Fruit fly (Drosophila melanogaster): Measurements from ENCODE around the gene Klp67A.

Klp67A gene

dm6 chr3L:9357830-9358712 is 8.8 kb downstream of the Klp67A start:
- no peak for TF ChIP-seq psq (optimal IDR thresholded peaks at IDR 0.05)
- TF ChIP-seq usp (GFP tag; optimal IDR thresholded peaks at IDR 0.05) = no peak
- TF ChIP-seq EcR (GFP tag; optimal IDR thresholded peaks at IDR 0.05) = no peak
- TF ChIP-seq CG8478 (optimal IDR thresholded peaks at IDR 0.05) = no peak
- no peak for TF ChIP-seq pan (optimal IDR thresholded peaks at IDR 0.05)
- no peak for TF ChIP-seq Dll (optimal IDR thresholded peaks at IDR 0.05)

dm6 chr3L:9356138-9356753 is 10.6 kb downstream of the Klp67A start:
- no peak for TF ChIP-seq Dll (optimal IDR thresholded peaks at IDR 0.05)
- no peak for TF ChIP-seq usp (GFP tag; optimal IDR thresholded peaks at IDR 0.05)
- no peak for TF ChIP-seq psq (optimal IDR thresholded peaks at IDR 0.05)
- no peak for TF ChIP-seq pan (optimal IDR thresholded peaks at IDR 0.05)
- TF ChIP-seq CG8478 (optimal IDR thresholded peaks at IDR 0.05) = no peak
- no peak for TF ChIP-seq EcR (GFP tag; optimal IDR thresholded peaks at IDR 0.05)

- TF ChIP-seq psq (optimal IDR thresholded peaks at IDR 0.05) (no peak), CG8478 (optimal IDR thresholded peaks at IDR 0.05) (no peak), Dll (optimal IDR thresholded peaks at IDR 0.05) (no peak), usp (GFP tag; optimal IDR thresholded peaks at IDR 0.05) (no peak), pan (optimal IDR thresholded peaks at IDR 0.05) (no peak), EcR (GFP tag; optimal IDR thresholded peaks at IDR 0.05) (no peak)
These were observed 11.3 kb downstream of the Klp67A start for dm6 chr3L:9355555-9355954.

- TF ChIP-seq pan (optimal IDR thresholded peaks at IDR 0.05) = no peak
- TF ChIP-seq Dll (optimal IDR thresholded peaks at IDR 0.05) = no peak
- no peak for TF ChIP-seq EcR (GFP tag; optimal IDR thresholded peaks at IDR 0.05)
- no peak for TF ChIP-seq psq (optimal IDR thresholded peaks at IDR 0.05)
- TF ChIP-seq usp (GFP tag; optimal IDR thresholded peaks at IDR 0.05) = no peak
- no peak for TF ChIP-seq CG8478 (optimal IDR thresholded peaks at IDR 0.05)
These were observed 13.1 kb downstream of the Klp67A start, which contains the start of gene CG32040 for dm6 chr3L:9353733-9354132. TSS of gene CG32040 (plus strand) at chr3L:9354033.

- TF ChIP-seq psq (optimal IDR thresholded peaks at IDR 0.05) (no peak), EcR (GFP tag; optimal IDR thresholded peaks at IDR 0.05) (no peak), CG8478 (optimal IDR thresholded peaks at IDR 0.05) (no peak), Dll (optimal IDR thresholded peaks at IDR 0.05) (no peak), usp (GFP tag; optimal IDR thresholded peaks at IDR 0.05) (no peak), pan (optimal IDR thresholded peaks at IDR 0.05) (no peak)
These were observed 17.5 kb downstream of the Klp67A start, which contains the start of gene PGRP-LF for dm6 chr3L:9349314-9349733. TSS of gene PGRP-LF (plus strand) at chr3L:9349609.

- no peak for TF ChIP-seq EcR (GFP tag; optimal IDR thresholded peaks at IDR 0.05)
These were observed 21.7 kb downstream of the Klp67A start for dm6 chr3L:9345157-9345556.

dm6 chr3L:9343963-9344362 is 22.9 kb downstream of the Klp67A start:
- TF ChIP-seq psq (optimal IDR thresholded peaks at IDR 0.05) (no peak), Dll (optimal IDR thresholded peaks at IDR 0.05) (no peak), usp (GFP tag; optimal IDR thresholded peaks at IDR 0.05) (no peak), CG8478 (optimal IDR thresholded peaks at IDR 0.05) (no peak), EcR (GFP tag; optimal IDR thresholded peaks at IDR 0.05) (no peak), pan (optimal IDR thresholded peaks at IDR 0.05) (no peak)

- TF ChIP-seq pan (optimal IDR thresholded peaks at IDR 0.05) (no peak), psq (optimal IDR thresholded peaks at IDR 0.05) (no peak), CG8478 (optimal IDR thresholded peaks at IDR 0.05) (no peak), Dll (optimal IDR thresholded peaks at IDR 0.05) (no peak), EcR (GFP tag; optimal IDR thresholded peaks at IDR 0.05) (no peak), usp (GFP tag; optimal IDR thresholded peaks at IDR 0.05) (no peak)
These were observed 26.0 kb downstream of the Klp67A start for dm6 chr3L:9340839-9341238.

dm6 chr3L:9340232-9340631 is 26.6 kb downstream of the Klp67A start:
- no peak for TF ChIP-seq psq (optimal IDR thresholded peaks at IDR 0.05)
- TF ChIP-seq usp (GFP tag; optimal IDR thresholded peaks at IDR 0.05) = no peak
- no peak for TF ChIP-seq EcR (GFP tag; optimal IDR thresholded peaks at IDR 0.05)
- no peak for TF ChIP-seq pan (optimal IDR thresholded peaks at IDR 0.05)
- no peak for TF ChIP-seq CG8478 (optimal IDR thresholded peaks at IDR 0.05)
- no peak for TF ChIP-seq Dll (optimal IDR thresholded peaks at IDR 0.05)

- TF ChIP-seq pan (optimal IDR thresholded peaks at IDR 0.05) (no peak), usp (GFP tag; optimal IDR thresholded peaks at IDR 0.05) (no peak), EcR (GFP tag; optimal IDR thresholded peaks at IDR 0.05) (no peak), Dll (optimal IDR thresholded peaks at IDR 0.05) (no peak), psq (optimal IDR thresholded peaks at IDR 0.05) (no peak), CG8478 (optimal IDR thresholded peaks at IDR 0.05) (no peak)
These were observed 27.8 kb downstream of the Klp67A start for dm6 chr3L:9339021-9339420.

dm6 chr3L:9338510-9338909 is 28.3 kb downstream of the Klp67A start, which contains the start of gene PGRP-LC:
TSS of gene PGRP-LC (plus strand) at chr3L:9338810.
- TF ChIP-seq psq (optimal IDR thresholded peaks at IDR 0.05) (no peak), pan (optimal IDR thresholded peaks at IDR 0.05) (no peak), CG8478 (optimal IDR thresholded peaks at IDR 0.05) (no peak), EcR (GFP tag; optimal IDR thresholded peaks at IDR 0.05) (no peak)

- TF ChIP-seq CG8478 (optimal IDR thresholded peaks at IDR 0.05) (no peak), usp (GFP tag; optimal IDR thresholded peaks at IDR 0.05) (no peak), Dll (optimal IDR thresholded peaks at IDR 0.05) (no peak), EcR (GFP tag; optimal IDR thresholded peaks at IDR 0.05) (no peak), pan (optimal IDR thresholded peaks at IDR 0.05) (no peak), psq (optimal IDR thresholded peaks at IDR 0.05) (no peak)
These were observed 28.8 kb downstream of the Klp67A start for dm6 chr3L:9337942-9338468.

Measured in whole organism.